Fruit fly (Drosophila melanogaster): ENCODE measurements around the gene CG9948.

The CG9948 gene

dm6 chr3L:6925843-6926242, 29.9 kb upstream of the CG9948 start:
- no peak for TF ChIP-seq CG14711 (tag; optimal IDR thresholded peaks at IDR 0.05)
- TF ChIP-seq Mnt (GFP tag; optimal IDR thresholded peaks at IDR 0.05) = no peak
- no peak for TF ChIP-seq bab1 (GFP tag; optimal IDR thresholded peaks at IDR 0.05)
- TF ChIP-seq cic (GFP tag; optimal IDR thresholded peaks at IDR 0.05) = no peak
- no peak for TF ChIP-seq toe (GFP tag; optimal IDR thresholded peaks at IDR 0.05)
- TF ChIP-seq CG5204 (GFP tag; optimal IDR thresholded peaks at IDR 0.05) = no peak
- TF ChIP-seq CG1620 (GFP tag; optimal IDR thresholded peaks at IDR 0.05) = no peak
- no peak for TF ChIP-seq kay (GFP tag; ENCODE audit: borderline replicate concordance)
- TF ChIP-seq CG7045 (GFP tag; optimal IDR thresholded peaks at IDR 0.05) = no peak
- no peak for TF ChIP-seq tj (GFP tag; optimal IDR thresholded peaks at IDR 0.05)
- no peak for TF ChIP-seq CG11617 (GFP tag; optimal IDR thresholded peaks at IDR 0.05)
- no peak for TF ChIP-seq Hr96 (GFP tag; optimal IDR thresholded peaks at IDR 0.05)
- no peak for TF ChIP-seq cnc (optimal IDR thresholded peaks at IDR 0.05)

- no peak for TF ChIP-seq CG1620 (GFP tag; optimal IDR thresholded peaks at IDR 0.05)
- TF ChIP-seq toe (GFP tag; optimal IDR thresholded peaks at IDR 0.05) = no peak
These were observed 23.9 kb upstream of the CG9948 start, which contains the start of gene CG45413 for dm6 chr3L:6931850-6932249. CG45413 (minus strand) TSS chr3L:6931950.

- TF ChIP-seq CG11617 (GFP tag; optimal IDR thresholded peaks at IDR 0.05) = peak; percentile 6
- TF ChIP-seq kay (GFP tag; ENCODE audit: borderline replicate concordance) = no peak
These were observed 23.2 kb upstream of the CG9948 start, which contains the start of gene CG14820 for dm6 chr3L:6932626-6933025. CG14820 (plus strand) TSS chr3L:6932926.

- TF ChIP-seq ovo (GFP tag; optimal IDR thresholded peaks at IDR 0.05) = no peak
- no peak for TF ChIP-seq CG33017 (tag; optimal IDR thresholded peaks at IDR 0.05)
- TF ChIP-seq CG11617 (GFP tag; optimal IDR thresholded peaks at IDR 0.05) = no peak
- no peak for TF ChIP-seq Clk (GFP tag; optimal IDR thresholded peaks at IDR 0.05)
- no peak for TF ChIP-seq CG7101 (tag; optimal IDR thresholded peaks at IDR 0.05)
- no peak for TF ChIP-seq toe (GFP tag; optimal IDR thresholded peaks at IDR 0.05)
These were observed 20.9 kb upstream of the CG9948 start for dm6 chr3L:6934799-6935318.

dm6 chr3L:6942103-6942830, 13.5 kb upstream of the CG9948 start:
- TF ChIP-seq CG5204 (GFP tag; optimal IDR thresholded peaks at IDR 0.05) (no peak), Hr96 (GFP tag; optimal IDR thresholded peaks at IDR 0.05) (peak; percentile 2)

dm6 chr3L:6942831-6943114, 13.0 kb upstream of the CG9948 start, which contains the start of gene tow:
tow (plus strand) TSS chr3L:6942856.
- TF ChIP-seq Crg-1 (GFP tag; optimal IDR thresholded peaks at IDR 0.05) (no peak), Mnt (GFP tag; optimal IDR thresholded peaks at IDR 0.05) (no peak), CG12768 (GFP tag; optimal IDR thresholded peaks at IDR 0.05) (no peak), kay (GFP tag; ENCODE audit: borderline replicate concordance) (no peak)

dm6 chr3L:6943204-6943947, 12.4 kb upstream of the CG9948 start:
- TF ChIP-seq Clk (GFP tag; optimal IDR thresholded peaks at IDR 0.05) (no peak), ovo (GFP tag; optimal IDR thresholded peaks at IDR 0.05) (no peak), bab1 (GFP tag; optimal IDR thresholded peaks at IDR 0.05) (no peak), CG7045 (GFP tag; optimal IDR thresholded peaks at IDR 0.05) (no peak), pad (GFP tag; optimal IDR thresholded peaks at IDR 0.05) (no peak), CG11617 (GFP tag; optimal IDR thresholded peaks at IDR 0.05) (no peak)

- no peak for TF ChIP-seq Clk (GFP tag; optimal IDR thresholded peaks at IDR 0.05)
- no peak for TF ChIP-seq Mnt (GFP tag; optimal IDR thresholded peaks at IDR 0.05)
- no peak for TF ChIP-seq tj (GFP tag; optimal IDR thresholded peaks at IDR 0.05)
- TF ChIP-seq kay (GFP tag; ENCODE audit: borderline replicate concordance) = no peak
These were observed 11.9 kb upstream of the CG9948 start for dm6 chr3L:6943948-6944319.

Measured in whole organism, adult.